Fruit fly (Drosophila melanogaster) whole organism, wandering third instar larva: ENCODE results near the gene CG3631.

ENCODE experiments used
- Abd-B ChIP-seq: fragments of >200 bp; optimal IDR thresholded peaks from 2 replicates; lab custom pipeline; 2017; ENCODE audit warnings: missing biosample characterization, missing genetic modification characterization
- CG32264 ChIP-seq: fragments of 200-800 bp; sonication (Bioruptor generic); optimal IDR thresholded peaks from 2 replicates; lab custom pipeline; 2016; ENCODE audit warnings: missing biosample characterization, missing genetic modification characterization
- CG9705 ChIP-seq: fragments of 200-800 bp; sonication (Bioruptor generic); optimal IDR thresholded peaks from 2 replicates; lab custom pipeline; 2018; ENCODE audit warnings: missing biosample characterization, mild to moderate bottlenecking, missing genetic modification characterization
- CrebA ChIP-seq: fragments of 200-800 bp; sonication (Bioruptor generic); optimal IDR thresholded peaks from 2 replicates; lab custom pipeline; 2016; ENCODE audit warnings: missing biosample characterization, mild to moderate bottlenecking, missing genetic modification characterization, borderline replicate concordance
- Dfd ChIP-seq: fragments of >200 bp; optimal IDR thresholded peaks from 2 replicates; lab custom pipeline; 2017; ENCODE audit warnings: missing biosample characterization, missing genetic modification characterization
- GATAd ChIP-seq: sonication (Bioruptor generic); optimal IDR thresholded peaks from 2 replicates; lab custom pipeline; 2016; ENCODE audit warnings: missing biosample characterization, missing genetic modification characterization
- HLH106 ChIP-seq: fragments of 200-800 bp; optimal IDR thresholded peaks from 3 replicates; lab custom pipeline; 2019; ENCODE audit warnings: missing biosample characterization, mild to moderate bottlenecking, missing genetic modification characterization, moderate library complexity
- Hnf4 ChIP-seq: fragments of 200-800 bp; sonication (Bioruptor generic); optimal IDR thresholded peaks from 2 replicates; lab custom pipeline; 2016; ENCODE audit warnings: missing biosample characterization, mild to moderate bottlenecking, missing genetic modification characterization
- Hr78 ChIP-seq: fragments of >200 bp; optimal IDR thresholded peaks from 2 replicates; lab custom pipeline; 2017; ENCODE audit warnings: missing biosample characterization, missing genetic modification characterization
- Hr83 ChIP-seq: fragments of 200-300 bp; sonication (Bioruptor generic); optimal IDR thresholded peaks from 2 replicates; lab custom pipeline; 2016; ENCODE audit warnings: missing biosample characterization, mild to moderate bottlenecking, missing genetic modification characterization, moderate library complexity; ENCODE audit not compliant: poor library complexity, severe bottlenecking
- Jra ChIP-seq: sonication (Bioruptor generic); optimal IDR thresholded peaks from 2 replicates; lab custom pipeline; 2016; ENCODE audit warnings: missing biosample characterization, missing genetic modification characterization
- Myc ChIP-seq: fragments of >200 bp; optimal IDR thresholded peaks from 2 replicates; lab custom pipeline; 2017
- OdsH ChIP-seq: fragments of 200-800 bp; sonication (Bioruptor generic); optimal IDR thresholded peaks from 2 replicates; lab custom pipeline; 2016; ENCODE audit warnings: missing biosample characterization, mild to moderate bottlenecking, missing genetic modification characterization
- Rel ChIP-seq, 2 experiments: fragments of 200-800 bp; sonication (Bioruptor generic) in 1 of 2; optimal IDR thresholded peaks; 2 replicates in 1 of 2; 3 replicates in 1 of 2; lab custom pipeline; 2016 to 2019; ENCODE audit warnings: mild to moderate bottlenecking in 2 of 2, missing biosample characterization in 2 of 2, missing genetic modification characterization in 2 of 2, moderate library complexity in 1 of 2
- Sp1 ChIP-seq: fragments of 200-800 bp; sonication (Bioruptor generic); optimal IDR thresholded peaks from 3 replicates; lab custom pipeline; 2019; ENCODE audit warnings: missing biosample characterization, mild to moderate bottlenecking, missing genetic modification characterization, moderate library complexity
- br ChIP-seq: fragments of 200-800 bp; sonication (Bioruptor generic); optimal IDR thresholded peaks from 2 replicates; lab custom pipeline; 2016; ENCODE audit warnings: missing biosample characterization, missing genetic modification characterization
- brk ChIP-seq: fragments of 200-800 bp; sonication (Bioruptor generic); optimal IDR thresholded peaks from 2 replicates; lab custom pipeline; 2016; ENCODE audit warnings: missing biosample characterization, mild to moderate bottlenecking, missing genetic modification characterization
- dsf ChIP-seq: sonication (Bioruptor generic); optimal IDR thresholded peaks from 2 replicates; lab custom pipeline; 2016; ENCODE audit warnings: missing biosample characterization, missing genetic modification characterization, borderline replicate concordance
- ey ChIP-seq: fragments of 200-800 bp; sonication (Bioruptor generic); optimal IDR thresholded peaks from 2 replicates; lab custom pipeline; 2016; ENCODE audit warnings: missing biosample characterization, missing genetic modification characterization
- foxo ChIP-seq, 2 experiments: fragments of 200-800 bp; sonication (Bioruptor generic); optimal IDR thresholded peaks; 2 replicates in 1 of 2; 3 replicates in 1 of 2; lab custom pipeline; 2016 to 2017; ENCODE audit warnings: missing biosample characterization in 2 of 2, missing genetic modification characterization in 2 of 2
- fru ChIP-seq: fragments of 200-800 bp; sonication (Bioruptor generic); optimal IDR thresholded peaks from 3 replicates; lab custom pipeline; 2016; ENCODE audit warnings: missing biosample characterization, mild to moderate bottlenecking, missing genetic modification characterization
- h ChIP-seq: fragments of 200-800 bp; sonication (Bioruptor generic); optimal IDR thresholded peaks from 3 replicates; lab custom pipeline; 2016; ENCODE audit warnings: missing biosample characterization, mild to moderate bottlenecking, missing genetic modification characterization
- jim ChIP-seq: fragments of 175-275, 200-325 bp; sonication (Bioruptor generic); optimal IDR thresholded peaks from 2 replicates; lab custom pipeline; 2016; ENCODE audit warnings: missing biosample characterization, mild to moderate bottlenecking, missing genetic modification characterization
- psq ChIP-seq: fragments of 200-800 bp; sonication (Bioruptor generic); optimal IDR thresholded peaks from 3 replicates; lab custom pipeline; 2017; ENCODE audit warnings: missing biosample characterization, mild to moderate bottlenecking, missing genetic modification characterization, moderate library complexity
- rgr ChIP-seq: fragments of 200-800 bp; sonication (Bioruptor generic); optimal IDR thresholded peaks from 3 replicates; lab custom pipeline; 2016; ENCODE audit warnings: missing biosample characterization, mild to moderate bottlenecking, missing genetic modification characterization
- sv ChIP-seq: fragments of 200-800 bp; sonication (Bioruptor generic); optimal IDR thresholded peaks from 3 replicates; lab custom pipeline; 2016; ENCODE audit warnings: missing biosample characterization, missing genetic modification characterization
- usp ChIP-seq: fragments of >200 bp; optimal IDR thresholded peaks from 2 replicates; lab custom pipeline; 2017; ENCODE audit warnings: missing biosample characterization, missing genetic modification characterization
- woc ChIP-seq: sonication (Bioruptor generic); optimal IDR thresholded peaks from 2 replicates; lab custom pipeline; 2016; ENCODE audit warnings: missing biosample characterization, mild to moderate bottlenecking, missing genetic modification characterization

The CG3631 gene

dm6 chr3R:14880861-14881260 lies 1.6 kb downstream of the CG3631 start:
- no peak for TF ChIP-seq HLH106 (tag; lab: Kevin White, UChicago)
- TF ChIP-seq GATAd: no peak
- TF ChIP-seq brk: no peak
- no peak for TF ChIP-seq Abd-B (GFP tag; lab: Kevin White, UChicago)
- TF ChIP-seq Dfd (GFP tag; lab: Kevin White, UChicago): no peak
- TF ChIP-seq sv (GFP tag; lab: Kevin White, UChicago): no peak
- TF ChIP-seq ey: no peak
- no peak for TF ChIP-seq Hnf4 (GFP tag; lab: Kevin White, UChicago)
- TF ChIP-seq br: no peak
- TF ChIP-seq CG32264: no peak
- TF ChIP-seq Jra (GFP tag; lab: Kevin White, UChicago): no peak
- TF ChIP-seq h (GFP tag; lab: Kevin White, UChicago): no peak
- TF ChIP-seq Hr78 (GFP tag; lab: Kevin White, UChicago): no peak
- TF ChIP-seq fru (GFP tag; lab: Kevin White, UChicago): no peak
- TF ChIP-seq, all 38 proteins: peak for 0

dm6 chr3R:14886011-14886534 lies 6.8 kb downstream of the CG3631 start, which contains the start of the genes Rrp6, CG33331 and CG33332:
Rrp6 (minus strand) TSS chr3R:14886246.
CG33331 (plus strand) TSS chr3R:14886456.
CG33332 (plus strand) TSS chr3R:14886456.
- TF ChIP-seq HLH106 (tag; lab: Kevin White, UChicago) (peak; percentile 79), rgr (GFP tag; lab: Kevin White, UChicago) (peak; percentile 85), psq (GFP tag; lab: Kevin White, UChicago) (peak; percentile 72), Rel (GFP tag; optimal IDR thresholded peaks at IDR 0.05; lab: Kevin White, UChicago) (no peak), Rel (tag; optimal IDR thresholded peaks at IDR 0.05; lab: Kevin White, UChicago) (no peak), sv (GFP tag; lab: Kevin White, UChicago) (peak; percentile 62), Myc (lab: Kevin White, UChicago) (peak; percentile 79), ey (peak; percentile 66), fru (GFP tag; lab: Kevin White, UChicago) (no peak), GATAd (peak; percentile 20), OdsH (peak; percentile 70), Sp1 (GFP tag; lab: Kevin White, UChicago) (peak; percentile 71), foxo (GFP tag; optimal IDR thresholded peaks at IDR 0.05; lab: Kevin White, UChicago) (peak in 1 of 2 experiments; percentile 86), Abd-B (GFP tag; lab: Kevin White, UChicago) (no peak), h (GFP tag; lab: Kevin White, UChicago) (peak; percentile 77), br (no peak), Hr83 (GFP tag; lab: Kevin White, UChicago) (peak; percentile 86), CG9705 (peak; percentile 52), jim (GFP tag; lab: Kevin White, UChicago) (no peak)
- TF ChIP-seq, all 38 proteins: peak for 13

DNA sequence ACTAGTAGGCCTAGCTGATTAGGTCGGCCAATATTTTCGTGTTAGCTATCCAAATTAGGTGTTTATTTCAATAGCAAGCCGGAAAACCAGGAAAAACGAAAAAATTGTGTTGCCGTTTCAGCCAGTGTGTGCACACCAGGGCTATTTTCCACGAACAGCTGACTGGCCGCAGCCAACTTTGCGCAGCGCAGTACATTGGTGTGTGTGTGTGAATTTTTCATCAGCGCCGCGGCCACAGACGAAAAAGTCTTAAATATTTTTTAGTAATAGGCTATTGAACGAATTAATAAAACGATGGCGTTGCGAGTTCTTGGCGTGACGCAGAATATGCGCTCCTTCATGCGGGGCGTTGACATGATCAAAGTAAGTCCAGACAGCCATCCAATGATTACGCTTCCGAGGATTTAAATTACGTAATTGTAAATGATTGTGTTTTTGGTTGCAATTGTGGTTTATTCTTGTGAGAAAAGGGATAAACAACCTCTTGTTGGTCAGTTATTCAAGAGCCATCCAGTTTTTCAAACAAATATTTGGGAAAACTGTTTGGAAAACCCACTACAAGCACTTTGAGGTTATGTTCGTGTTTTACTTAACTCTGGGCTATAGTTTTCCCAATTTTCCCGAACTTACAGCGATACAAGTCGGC lies 10.9 kb downstream of the CG3631 start, which contains the start of the genes CycC and UQCR-C1:
TSS of gene CycC (minus strand) at position 142 of the 646 bp plus-strand sequence.
TSS of gene UQCR-C1 (plus strand) at position 168 of the 646 bp plus-strand sequence.
- TF ChIP-seq dsf (GFP tag; lab: Kevin White, UChicago): no peak
- no peak for TF ChIP-seq Rel (GFP tag; optimal IDR thresholded peaks at IDR 0.05; lab: Kevin White, UChicago)
- TF ChIP-seq Rel (tag; optimal IDR thresholded peaks at IDR 0.05; lab: Kevin White, UChicago): peak; percentile 33

dm6 chr3R:14893791-14894782 lies 14.8 kb downstream of the CG3631 start, which contains the start of gene Dph2:
Dph2 (minus strand) TSS chr3R:14893954.
- TF ChIP-seq usp (GFP tag; lab: Kevin White, UChicago) (no peak), Dfd (GFP tag; lab: Kevin White, UChicago) (no peak), Rel (GFP tag; optimal IDR thresholded peaks at IDR 0.05; lab: Kevin White, UChicago) (no peak), Rel (tag; optimal IDR thresholded peaks at IDR 0.05; lab: Kevin White, UChicago) (peak; percentile 29), dsf (GFP tag; lab: Kevin White, UChicago) (no peak), CrebA (GFP tag; lab: Kevin White, UChicago) (no peak), Sp1 (GFP tag; lab: Kevin White, UChicago) (peak; percentile 72), rgr (GFP tag; lab: Kevin White, UChicago) (peak; percentile 56), psq (GFP tag; lab: Kevin White, UChicago) (peak; percentile 31), OdsH (peak; percentile 26), woc (peak; percentile 64), sv (GFP tag; lab: Kevin White, UChicago) (peak; percentile 22), ey (peak; percentile 47), foxo (GFP tag; optimal IDR thresholded peaks at IDR 0.05; lab: Kevin White, UChicago) (peak in 1 of 2 experiments; percentile 36), HLH106 (tag; lab: Kevin White, UChicago) (peak; percentile 73), CG9705 (peak; percentile 7), Hr83 (GFP tag; lab: Kevin White, UChicago) (peak; percentile 14)
- TF ChIP-seq, all 38 proteins: peak for 12
